Worm (Caenorhabditis elegans) whole organism, L2 larva: ENCODE data around the gene T02G5.15.

Source experiments
- C34F6.9 ChIP-seq: fragments of 150-350 bp; optimal IDR thresholded peaks from 2 replicates; lab custom pipeline; 2014; ENCODE audit warnings: missing biosample characterization, missing genetic modification characterization
- F13H6.1 ChIP-seq: sonication (generic microtip); optimal IDR thresholded peaks from 2 replicates; lab custom pipeline; 2016; ENCODE audit warnings: missing genetic modification characterization, missing compliant biosample characterization
- R02D3.7 ChIP-seq: fragments of 150-350 bp; optimal IDR thresholded peaks from 2 replicates; lab custom pipeline; 2014; ENCODE audit warnings: missing biosample characterization, missing genetic modification characterization
- Y55F3AM.14 ChIP-seq: fragments of 200-800 bp; sonication (Bioruptor generic); optimal IDR thresholded peaks from 2 replicates; lab custom pipeline; 2018; ENCODE audit warnings: mild to moderate bottlenecking, missing genetic modification characterization, missing compliant biosample characterization
- ZK546.5 ChIP-seq: sonication (generic microtip); optimal IDR thresholded peaks from 2 replicates; lab custom pipeline; 2017; ENCODE audit warnings: missing biosample characterization, missing genetic modification characterization
- alr-1 ChIP-seq: fragments of 150-350 bp; optimal IDR thresholded peaks from 2 replicates; lab custom pipeline; 2014; ENCODE audit warnings: missing biosample characterization, missing genetic modification characterization
- aly-2 ChIP-seq: fragments of 150-350 bp; optimal IDR thresholded peaks from 2 replicates; lab custom pipeline; 2014; ENCODE audit warnings: missing biosample characterization, missing genetic modification characterization
- blmp-1 ChIP-seq: sonication (generic microtip); optimal IDR thresholded peaks from 2 replicates; lab custom pipeline; 2017; ENCODE audit warnings: missing genetic modification characterization, mild to moderate bottlenecking, missing compliant biosample characterization, antibody characterized with exemption, moderate library complexity; ENCODE audit not compliant: insufficient read depth
- ceh-16 ChIP-seq: fragments of 150-350 bp; optimal IDR thresholded peaks from 2 replicates; lab custom pipeline; 2014; ENCODE audit warnings: missing biosample characterization, missing genetic modification characterization
- dmd-4 ChIP-seq: sonication (generic microtip); optimal IDR thresholded peaks from 2 replicates; lab custom pipeline; 2017; ENCODE audit warnings: missing biosample characterization, missing genetic modification characterization
- egl-27 ChIP-seq: sonication (generic microtip); optimal IDR thresholded peaks from 3 replicates; lab custom pipeline; 2017; ENCODE audit warnings: missing biosample characterization, missing genetic modification reagents, missing genetic modification characterization
- elt-1 ChIP-seq: fragments of 150-350 bp; optimal IDR thresholded peaks from 2 replicates; lab custom pipeline; 2014; ENCODE audit warnings: missing biosample characterization, missing genetic modification characterization
- elt-3 ChIP-seq: sonication (generic microtip); optimal IDR thresholded peaks from 2 replicates; lab custom pipeline; 2017; ENCODE audit warnings: missing biosample characterization, missing genetic modification characterization
- fos-1 ChIP-seq: fragments of 150-350 bp; optimal IDR thresholded peaks from 2 replicates; lab custom pipeline; 2014; ENCODE audit warnings: missing biosample characterization, missing genetic modification characterization
- gmeb-1 ChIP-seq: fragments of 150-350 bp; optimal IDR thresholded peaks from 2 replicates; lab custom pipeline; 2014; ENCODE audit warnings: missing biosample characterization, missing genetic modification characterization
- lin-13 ChIP-seq: fragments of 150-350 bp; optimal IDR thresholded peaks from 2 replicates; lab custom pipeline; 2014; ENCODE audit warnings: missing biosample characterization, missing genetic modification reagents, missing genetic modification characterization
- lin-39 ChIP-seq: fragments of 150-350 bp; optimal IDR thresholded peaks from 2 replicates; lab custom pipeline; 2014; ENCODE audit warnings: missing biosample characterization, missing genetic modification reagents, missing genetic modification characterization
- lsy-2 ChIP-seq, 2 experiments: fragments of 150-350 bp in 1 of 2; sonication (generic microtip) in 1 of 2; optimal IDR thresholded peaks; 2 replicates each; lab custom pipeline; 2014 to 2017; ENCODE audit warnings: missing biosample characterization in 2 of 2, missing genetic modification characterization in 2 of 2
- mbf-1 ChIP-seq: sonication (generic microtip); optimal IDR thresholded peaks from 2 replicates; lab custom pipeline; 2017; ENCODE audit warnings: missing biosample characterization, missing genetic modification characterization
- mdl-1 ChIP-seq, 2 experiments: fragments of 150-350 bp in 1 of 2; sonication (generic microtip) in 1 of 2; optimal IDR thresholded peaks; 2 replicates each; lab custom pipeline; 2017; ENCODE audit warnings: missing biosample characterization in 2 of 2, missing genetic modification characterization in 2 of 2
- nhr-10 ChIP-seq: sonication (generic microtip); optimal IDR thresholded peaks from 2 replicates; lab custom pipeline; 2017; ENCODE audit warnings: missing biosample characterization, missing genetic modification characterization
- nhr-12 ChIP-seq: fragments of 150-350 bp; optimal IDR thresholded peaks from 2 replicates; lab custom pipeline; 2014; ENCODE audit warnings: missing biosample characterization, missing genetic modification characterization
- nhr-21 ChIP-seq: fragments of 150-350 bp; optimal IDR thresholded peaks from 2 replicates; lab custom pipeline; 2014; ENCODE audit warnings: missing biosample characterization, missing genetic modification characterization
- nhr-25 ChIP-seq: fragments of 150-350 bp; sonication (generic microtip); optimal IDR thresholded peaks from 3 replicates; lab custom pipeline; 2014; ENCODE audit warnings: missing biosample characterization, missing genetic modification characterization
- nhr-6 ChIP-seq: fragments of 150-350 bp; optimal IDR thresholded peaks from 2 replicates; lab custom pipeline; 2014; ENCODE audit warnings: missing biosample characterization, missing genetic modification characterization
- nhr-77 ChIP-seq: fragments of 150-350 bp; optimal IDR thresholded peaks from 2 replicates; lab custom pipeline; 2014; ENCODE audit warnings: missing biosample characterization, missing genetic modification characterization
- skn-1 ChIP-seq: sonication (generic microtip); optimal IDR thresholded peaks from 2 replicates; lab custom pipeline; 2017; ENCODE audit warnings: missing biosample characterization, missing genetic modification characterization
- sma-9 ChIP-seq, 2 experiments: fragments of 150-350 bp in 1 of 2; sonication (generic microtip) in 1 of 2; optimal IDR thresholded peaks; 2 replicates each; lab custom pipeline; 2014 to 2016; ENCODE audit warnings: missing genetic modification characterization in 2 of 2, mild to moderate bottlenecking in 1 of 2, missing biosample characterization in 1 of 2, missing compliant biosample characterization in 1 of 2, missing genetic modification reagents in 1 of 2, moderate library complexity in 1 of 2
- snpc-4 ChIP-seq: fragments of 150-350 bp; optimal IDR thresholded peaks from 2 replicates; lab custom pipeline; 2014; ENCODE audit warnings: missing biosample characterization, missing genetic modification characterization
- unc-55 ChIP-seq: fragments of 150-350 bp; sonication (generic microtip); optimal IDR thresholded peaks from 3 replicates; lab custom pipeline; 2014; ENCODE audit warnings: missing biosample characterization, missing genetic modification reagents, missing genetic modification characterization
- zag-1 ChIP-seq: fragments of 150-350 bp; optimal IDR thresholded peaks from 2 replicates; lab custom pipeline; 2014; ENCODE audit warnings: missing biosample characterization, missing genetic modification characterization
- ztf-1 ChIP-seq: fragments of 200-800 bp; sonication (Bioruptor generic); conservative IDR thresholded peaks from 2 replicates; pipeline ENCODE4 v1.3.6; 2022; ENCODE audit warnings: missing genetic modification characterization, missing compliant biosample characterization
- ztf-11 ChIP-seq: sonication (generic microtip); optimal IDR thresholded peaks from 2 replicates; lab custom pipeline; 2017; ENCODE audit warnings: missing biosample characterization, missing genetic modification characterization

The T02G5.15 gene

ce11 chrII:7060202-7060601 is 23.9 kb upstream of the T02G5.15 start (continued):
- TF ChIP-seq alr-1 (tag; lab: Kevin White, UChicago) (no peak), gmeb-1 (tag; lab: Kevin White, UChicago) (peak; percentile 29), nhr-77 (tag; lab: Kevin White, UChicago) (no peak), dmd-4 (tag; lab: Kevin White, UChicago) (no peak), nhr-25 (tag; lab: Kevin White, UChicago) (no peak), ztf-11 (no peak), mdl-1 (tag; optimal IDR thresholded peaks at IDR 0.05; lab: Kevin White, UChicago) (no peak), zag-1 (tag; lab: Kevin White, UChicago) (no peak), elt-1 (tag; lab: Kevin White, UChicago) (no peak), lsy-2 (tag; optimal IDR thresholded peaks at IDR 0.05; lab: Kevin White, UChicago) (peak in 1 of 2 experiments; percentile 7), blmp-1 (tag; lab: Kevin White, UChicago) (no peak), sma-9 (GFP tag; optimal IDR thresholded peaks at IDR 0.05; lab: Kevin White, UChicago) (peak; percentile 65), sma-9 (tag; optimal IDR thresholded peaks at IDR 0.05; lab: Kevin White, UChicago) (no peak), elt-3 (tag; lab: Kevin White, UChicago) (no peak), mbf-1 (no peak), ceh-16 (tag; lab: Kevin White, UChicago) (no peak), ztf-1 (no peak)

ce11 chrII:7060791-7061190 is 23.3 kb upstream of the T02G5.15 start:
- TF ChIP-seq skn-1 (tag; lab: Kevin White, UChicago), result peak; percentile 87
- TF ChIP-seq ztf-11, result no peak

DNA sequence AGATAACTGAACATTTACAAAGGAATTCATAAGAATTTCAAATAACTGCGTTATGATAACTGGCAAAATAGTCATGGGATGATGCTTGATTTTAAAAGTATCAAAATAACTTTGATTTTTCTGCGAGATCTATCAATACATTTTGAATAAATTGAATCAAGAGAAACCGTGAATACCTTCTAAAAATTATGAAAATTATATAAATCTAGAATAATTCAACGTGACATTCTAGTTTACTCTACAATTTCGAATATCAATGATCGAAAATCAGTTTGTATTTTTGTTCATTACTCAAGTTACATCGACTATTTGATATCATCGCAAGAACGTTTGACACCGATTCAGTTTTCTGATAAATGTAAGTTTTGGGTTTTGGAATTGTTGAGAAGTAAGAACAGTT is 22.4 kb upstream of the T02G5.15 start, which contains the start of gene acs-6:
acs-6 (plus strand) TSS at position 301 of the 400 bp plus-strand sequence.
- TF ChIP-seq egl-27 (tag; lab: Kevin White, UChicago), result no peak
- no peak for TF ChIP-seq lin-13
- no peak for TF ChIP-seq C34F6.9
- TF ChIP-seq gmeb-1 (tag; lab: Kevin White, UChicago), result no peak
- no peak for TF ChIP-seq elt-1 (tag; lab: Kevin White, UChicago)
- no peak for TF ChIP-seq nhr-10
- no peak for TF ChIP-seq nhr-25 (tag; lab: Kevin White, UChicago)
- TF ChIP-seq, all 48 proteins: peak for 0

- TF ChIP-seq skn-1 (tag; lab: Kevin White, UChicago) (no peak), egl-27 (tag; lab: Kevin White, UChicago) (no peak), R02D3.7 (tag; lab: Kevin White, UChicago) (no peak)
- TF ChIP-seq, all 48 proteins: peak for 0
Measured at ce11 chrII:7065391-7065790, 18.7 kb upstream of the T02G5.15 start, which contains the start of gene nos-2. nos-2 (plus strand) TSS chrII:7065618.

ce11 chrII:7069866-7070265 is 14.3 kb upstream of the T02G5.15 start, which contains the start of gene him-14:
him-14 (minus strand) TSS chrII:7069966.
- TF ChIP-seq C34F6.9 (no peak), fos-1 (tag; lab: Kevin White, UChicago) (no peak), nhr-25 (tag; lab: Kevin White, UChicago) (no peak), F13H6.1 (tag; lab: Kevin White, UChicago) (no peak), dmd-4 (tag; lab: Kevin White, UChicago) (no peak), aly-2 (no peak), elt-1 (tag; lab: Kevin White, UChicago) (no peak), sma-9 (GFP tag; optimal IDR thresholded peaks at IDR 0.05; lab: Kevin White, UChicago) (no peak), sma-9 (tag; optimal IDR thresholded peaks at IDR 0.05; lab: Kevin White, UChicago) (no peak), Y55F3AM.14 (GFP tag; lab: Kevin White, UChicago) (no peak), ceh-16 (tag; lab: Kevin White, UChicago) (no peak), unc-55 (GFP tag; lab: Kevin White, UChicago) (no peak), nhr-10 (no peak)

- TF ChIP-seq Y55F3AM.14 (GFP tag; lab: Kevin White, UChicago), result no peak
- TF ChIP-seq ztf-11, result no peak
- no peak for TF ChIP-seq snpc-4 (tag; lab: Kevin White, UChicago)
- no peak for TF ChIP-seq nhr-6 (tag; lab: Kevin White, UChicago)
- TF ChIP-seq elt-1 (tag; lab: Kevin White, UChicago), result no peak
- no peak for TF ChIP-seq nhr-21
- no peak for TF ChIP-seq nhr-12 (tag; lab: Kevin White, UChicago)
- no peak for TF ChIP-seq mbf-1
- no peak for TF ChIP-seq ZK546.5 (tag; lab: Kevin White, UChicago)
- no peak for TF ChIP-seq unc-55 (GFP tag; lab: Kevin White, UChicago)
- TF ChIP-seq lin-39 (tag; lab: Kevin White, UChicago), result no peak
Measured at ce11 chrII:7070434-7070833, 13.7 kb upstream of the T02G5.15 start.
